Worm (Caenorhabditis elegans) whole organism, L1 larva: ENCODE data around the gene F49C5.9.

Experiments
- ama-1 ChIP-seq: fragments of 150-350 bp; optimal IDR thresholded peaks from 2 replicates; lab custom pipeline; 2014
- blmp-1 ChIP-seq: fragments of 150-350 bp; optimal IDR thresholded peaks from 2 replicates; lab custom pipeline; 2014; ENCODE audit warnings: missing biosample characterization, missing genetic modification characterization
- efl-1 ChIP-seq, 4 experiments: fragments of 150-350 bp; optimal IDR thresholded peaks in 3 of 4; peaks in 1 of 4; 1 replicate in 1 of 4; 2 replicates in 3 of 4; lab custom pipeline; 2014; ENCODE audit warnings: missing biosample characterization in 2 of 4, missing genetic modification characterization in 2 of 4, missing genetic modification reagents in 2 of 4
- efl-3 ChIP-seq: fragments of 200-800 bp; sonication (Bioruptor generic); optimal IDR thresholded peaks from 2 replicates; lab custom pipeline; 2018; ENCODE audit warnings: mild to moderate bottlenecking, missing genetic modification characterization, missing compliant biosample characterization
- egl-13 ChIP-seq: sonication (generic microtip); optimal IDR thresholded peaks from 2 replicates; lab custom pipeline; 2016; ENCODE audit warnings: missing genotype, missing genetic modification reagents, missing genetic modification characterization, missing compliant biosample characterization
- ets-5 ChIP-seq: fragments of 200-800 bp; sonication (Bioruptor generic); IDR thresholded peaks from 2 replicates; pipeline ENCODE4 v1.3.6; 2022; ENCODE audit warnings: missing genetic modification characterization, missing compliant biosample characterization
- fkh-10 ChIP-seq: sonication (generic microtip); optimal IDR thresholded peaks from 2 replicates; lab custom pipeline; 2017; ENCODE audit warnings: missing biosample characterization, missing genetic modification reagents, missing genetic modification characterization
- nhr-12 ChIP-seq: sonication (generic microtip); optimal IDR thresholded peaks from 2 replicates; lab custom pipeline; 2017; ENCODE audit warnings: missing biosample characterization, missing genetic modification characterization
- nhr-77 ChIP-seq: fragments of 150-350 bp; optimal IDR thresholded peaks from 2 replicates; lab custom pipeline; 2014; ENCODE audit warnings: missing biosample characterization, missing genetic modification characterization
- pax-3 ChIP-seq: fragments of 200-800 bp; sonication (Bioruptor generic); optimal IDR thresholded peaks from 2 replicates; lab custom pipeline; 2018; ENCODE audit warnings: mild to moderate bottlenecking, missing genetic modification characterization, moderate library complexity, missing compliant biosample characterization
- unc-62 ChIP-seq: fragments of 150-350 bp; optimal IDR thresholded peaks from 2 replicates; lab custom pipeline; 2014; ENCODE audit warnings: missing biosample characterization, missing genetic modification reagents, missing genetic modification characterization
- unc-86 ChIP-seq: sonication (generic microtip); optimal IDR thresholded peaks from 2 replicates; lab custom pipeline; 2016; ENCODE audit warnings: missing genetic modification characterization, missing compliant biosample characterization
- xbp-1 ChIP-seq: sonication (generic microtip); optimal IDR thresholded peaks from 2 replicates; lab custom pipeline; 2016; ENCODE audit warnings: missing genetic modification characterization, missing compliant biosample characterization
- ztf-11 ChIP-seq, 2 experiments: sonication (generic microtip); optimal IDR thresholded peaks; 2 replicates each; lab custom pipeline; 2016 to 2017; ENCODE audit warnings: missing genetic modification characterization in 2 of 2, missing biosample characterization in 1 of 2, missing compliant biosample characterization in 1 of 2

DNA sequence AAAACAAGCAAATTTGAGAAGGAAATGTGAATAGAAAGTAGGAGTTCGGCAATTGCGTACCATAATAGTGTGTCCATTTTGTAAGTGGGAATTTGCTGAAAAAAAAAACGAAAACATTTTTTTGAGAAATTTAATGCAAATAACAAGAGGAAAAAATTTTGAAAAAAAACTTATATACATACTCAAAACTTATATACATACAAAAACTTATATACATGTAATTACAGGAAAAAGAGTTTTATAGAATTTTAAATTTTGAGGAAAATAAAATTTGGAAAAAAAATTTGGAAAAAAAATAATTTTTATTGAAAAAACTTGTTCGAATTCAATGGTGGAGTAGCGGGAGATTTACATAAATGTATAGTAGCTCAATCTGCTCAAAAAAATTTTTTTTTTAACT is 41.6 kb downstream of the F49C5.9 start, which contains the start of gene ador-1:
- TF ChIP-seq pax-3 (tag; lab: Kevin White, UChicago) (no peak), egl-13 (tag; lab: Kevin White, UChicago) (no peak), nhr-77 (tag; lab: Kevin White, UChicago) (no peak), unc-62 (GFP tag; lab: Kevin White, UChicago) (no peak), nhr-12 (tag; lab: Kevin White, UChicago) (no peak), ztf-11 (tag; optimal IDR thresholded peaks at IDR 0.05; lab: Kevin White, UChicago) (no peak), xbp-1 (tag; lab: Kevin White, UChicago) (no peak), fkh-10 (GFP tag; lab: Kevin White, UChicago) (no peak), unc-86 (no peak), ama-1 (lab: Kevin White, UChicago) (no peak), efl-1 (optimal IDR thresholded peaks at IDR 0.05; lab: Kevin White, UChicago) (no peak), efl-1 (GFP tag; optimal IDR thresholded peaks at IDR 0.05 in 1 of 2; lab: Kevin White, UChicago) (no peak), efl-3 (no peak), ets-5 (GFP tag; lab: Robert Waterston, UW) (no peak), blmp-1 (tag; lab: Kevin White, UChicago) (no peak)
